Fruit fly (Drosophila melanogaster): Measurements from ENCODE around the gene CG13088.

- no peak for TF ChIP-seq pad (GFP tag; optimal IDR thresholded peaks at IDR 0.05)
- no peak for TF ChIP-seq CG14711 (tag; optimal IDR thresholded peaks at IDR 0.05)
- TF ChIP-seq bab1 (GFP tag; optimal IDR thresholded peaks at IDR 0.05) = peak; percentile 68
- no peak for TF ChIP-seq CG12768 (GFP tag; optimal IDR thresholded peaks at IDR 0.05)
- no peak for TF ChIP-seq Hr96 (GFP tag; optimal IDR thresholded peaks at IDR 0.05)
- no peak for TF ChIP-seq CG11617 (GFP tag; optimal IDR thresholded peaks at IDR 0.05)
- peak; percentile 3 for TF ChIP-seq cic (GFP tag; optimal IDR thresholded peaks at IDR 0.05)
These were observed 3.2 kb upstream of the CG13088 start for dm6 chr2L:8485562-8485961.

Measured in whole organism, adult.